Fruit fly (Drosophila melanogaster) whole organism, prepupa: ENCODE results near the gene CG9328.

Experiments used
- Blimp-1 ChIP-seq: fragments of 200-800 bp; sonication (Bioruptor generic); optimal IDR thresholded peaks from 3 replicates; lab custom pipeline; 2017; ENCODE audit warnings: missing biosample characterization, missing genetic modification characterization, mild to moderate bottlenecking, moderate library complexity, missing genetic modification reagents
- CG10631 ChIP-seq: fragments of 200-800 bp; sonication (Bioruptor generic); optimal IDR thresholded peaks from 2 replicates; lab custom pipeline; 2016; ENCODE audit warnings: missing biosample characterization, missing genetic modification characterization
- CG10669 ChIP-seq: fragments of 200-800 bp; sonication (Bioruptor generic); optimal IDR thresholded peaks from 3 replicates; lab custom pipeline; 2018; ENCODE audit warnings: missing biosample characterization, mild to moderate bottlenecking, missing genetic modification characterization, moderate library complexity
- CG11294 ChIP-seq: fragments of 200-800 bp; sonication (Bioruptor generic); IDR thresholded peaks from 2 replicates; pipeline ENCODE4 v1.3.6; 2022; ENCODE audit warnings: missing biosample characterization, missing genetic modification characterization
- CG11762 ChIP-seq: fragments of 200-800 bp; sonication (Bioruptor generic); optimal IDR thresholded peaks from 3 replicates; lab custom pipeline; 2016; ENCODE audit warnings: missing biosample characterization, missing genetic modification characterization; ENCODE audit not compliant: insufficient read depth
- CG1621 ChIP-seq: fragments of 200-800 bp; sonication (Bioruptor generic); optimal IDR thresholded peaks from 3 replicates; lab custom pipeline; 2018; ENCODE audit warnings: missing biosample characterization, mild to moderate bottlenecking, missing genetic modification characterization
- CG16779 ChIP-seq: fragments of 200-800 bp; sonication (Bioruptor generic); optimal IDR thresholded peaks from 3 replicates; lab custom pipeline; 2017; ENCODE audit warnings: missing biosample characterization, mild to moderate bottlenecking, missing genetic modification characterization
- CG3032 ChIP-seq: fragments of 200-800 bp; optimal IDR thresholded peaks from 2 replicates; lab custom pipeline; 2019; ENCODE audit warnings: missing biosample characterization, mild to moderate bottlenecking, missing genetic modification characterization, moderate library complexity
- CG31627 ChIP-seq: fragments of 200-800 bp; sonication (Bioruptor generic); optimal IDR thresholded peaks from 3 replicates; lab custom pipeline; 2016; ENCODE audit warnings: missing biosample characterization, missing genetic modification characterization
- CG32006 ChIP-seq: fragments of 200-800 bp; sonication (Bioruptor generic); optimal IDR thresholded peaks from 3 replicates; lab custom pipeline; 2017; ENCODE audit warnings: missing biosample characterization, mild to moderate bottlenecking, missing genetic modification characterization
- CG34406 ChIP-seq: fragments of 200-800 bp; sonication (Bioruptor generic); optimal IDR thresholded peaks from 3 replicates; lab custom pipeline; 2016; ENCODE audit warnings: missing biosample characterization, missing genetic modification characterization
- CG3919 ChIP-seq: fragments of 200-800 bp; sonication (Bioruptor generic); optimal IDR thresholded peaks from 3 replicates; lab custom pipeline; 2016; ENCODE audit warnings: missing biosample characterization, missing genetic modification characterization
- CG4318 ChIP-seq: fragments of 200-800 bp; sonication (Bioruptor generic); optimal IDR thresholded peaks from 3 replicates; lab custom pipeline; 2017; ENCODE audit warnings: missing biosample characterization, mild to moderate bottlenecking, missing genetic modification characterization
- CG6163 ChIP-seq: fragments of 200-800 bp; sonication (Bioruptor generic); IDR thresholded peaks from 3 replicates; pipeline ENCODE4 v1.3.6; 2022; ENCODE audit warnings: missing biosample characterization, missing genetic modification characterization
- CG6276 ChIP-seq: fragments of 200-800 bp; sonication (Bioruptor generic); optimal IDR thresholded peaks from 2 replicates; lab custom pipeline; 2017; ENCODE audit warnings: missing biosample characterization, mild to moderate bottlenecking, missing genetic modification characterization
- CG6792 ChIP-seq: fragments of 200-800 bp; sonication (Bioruptor generic); optimal IDR thresholded peaks from 3 replicates; lab custom pipeline; 2016; ENCODE audit warnings: missing biosample characterization, missing genetic modification characterization
- CG7368 ChIP-seq: fragments of 200-800 bp; sonication (Bioruptor generic); optimal IDR thresholded peaks from 3 replicates; lab custom pipeline; 2016; ENCODE audit warnings: missing biosample characterization, missing genetic modification characterization
- CG8319 ChIP-seq: fragments of 200-800 bp; sonication (Bioruptor generic); optimal IDR thresholded peaks from 3 replicates; lab custom pipeline; 2016; ENCODE audit warnings: missing biosample characterization, missing genetic modification characterization
- CG8632 ChIP-seq: fragments of 200-800 bp; sonication (Bioruptor generic); optimal IDR thresholded peaks from 3 replicates; lab custom pipeline; 2016; ENCODE audit warnings: missing biosample characterization, missing genetic modification characterization
- Eip75B ChIP-seq: fragments of 200-800 bp; sonication (Bioruptor generic); optimal IDR thresholded peaks from 3 replicates; lab custom pipeline; 2016; ENCODE audit warnings: missing biosample characterization, missing genetic modification characterization
- Eip78C ChIP-seq: fragments of 200-800 bp; sonication (Bioruptor generic); peaks from one replicate; lab custom pipeline; 2016; ENCODE audit warnings: missing biosample characterization, missing genetic modification characterization
- Eip93F ChIP-seq: fragments of 200-800 bp; sonication (Bioruptor generic); optimal IDR thresholded peaks from 2 replicates; lab custom pipeline; 2016; ENCODE audit warnings: missing biosample characterization, mild to moderate bottlenecking, missing genetic modification characterization
- Ets21C ChIP-seq: fragments of 200-800 bp; sonication (Bioruptor generic); optimal IDR thresholded peaks from 3 replicates; lab custom pipeline; 2016; ENCODE audit warnings: missing biosample characterization, missing genetic modification characterization
- Gug ChIP-seq: fragments of 200-800 bp; sonication (Bioruptor generic); IDR thresholded peaks from 2 replicates; pipeline ENCODE4 v1.3.6; 2022; ENCODE audit warnings: missing biosample characterization, missing genetic modification characterization
- Hr38 ChIP-seq: sonication (Bioruptor generic); optimal IDR thresholded peaks from 2 replicates; lab custom pipeline; 2016; ENCODE audit warnings: missing biosample characterization, missing genetic modification characterization
- Hr4 ChIP-seq: fragments of 200-800 bp; sonication (Bioruptor generic); optimal IDR thresholded peaks from 3 replicates; lab custom pipeline; 2016; ENCODE audit warnings: missing biosample characterization, missing genetic modification characterization
- Lpt ChIP-seq: fragments of 200-800 bp; sonication (Bioruptor generic); optimal IDR thresholded peaks from 3 replicates; lab custom pipeline; 2016; ENCODE audit warnings: missing biosample characterization, missing genetic modification characterization
- Met ChIP-seq: fragments of 200-800 bp; sonication (Bioruptor generic); optimal IDR thresholded peaks from 3 replicates; lab custom pipeline; 2016; ENCODE audit warnings: missing biosample characterization, missing genetic modification characterization
- OdsH ChIP-seq: fragments of 200-800 bp; sonication (Bioruptor generic); optimal IDR thresholded peaks from 3 replicates; lab custom pipeline; 2016; ENCODE audit warnings: missing biosample characterization, missing genetic modification characterization
- Sox15 ChIP-seq: fragments of 200-800 bp; sonication (Bioruptor generic); optimal IDR thresholded peaks from 3 replicates; lab custom pipeline; 2016; ENCODE audit warnings: missing biosample characterization, missing genetic modification characterization
- achi ChIP-seq: fragments of 200-800 bp; sonication (Bioruptor generic); optimal IDR thresholded peaks from 3 replicates; lab custom pipeline; 2016; ENCODE audit warnings: missing biosample characterization, missing genetic modification characterization
- acj6 ChIP-seq: fragments of 200-800 bp; sonication (Bioruptor generic); optimal IDR thresholded peaks from 3 replicates; lab custom pipeline; 2016; ENCODE audit warnings: missing biosample characterization, missing genetic modification characterization
- cyc ChIP-seq: fragments of 200-800 bp; sonication (Bioruptor generic); optimal IDR thresholded peaks from 3 replicates; lab custom pipeline; 2016; ENCODE audit warnings: missing biosample characterization, missing genetic modification characterization
- dac ChIP-seq: fragments of 200-800 bp; sonication (Bioruptor generic); optimal IDR thresholded peaks from 2 replicates; lab custom pipeline; 2017; ENCODE audit warnings: missing biosample characterization, mild to moderate bottlenecking, missing genetic modification characterization
- dsx ChIP-seq: fragments of 200-800 bp; optimal IDR thresholded peaks from 3 replicates; lab custom pipeline; 2019; ENCODE audit warnings: missing biosample characterization, mild to moderate bottlenecking, missing genetic modification characterization, moderate library complexity; ENCODE audit not compliant: poor library complexity, severe bottlenecking
- eg ChIP-seq: fragments of 200-800 bp; sonication (Bioruptor generic); IDR thresholded peaks from 3 replicates; pipeline ENCODE4 v1.3.6; 2022; ENCODE audit warnings: missing biosample characterization, missing genetic modification characterization
- fd85E ChIP-seq: fragments of 200-800 bp; sonication (Bioruptor generic); optimal IDR thresholded peaks from 3 replicates; lab custom pipeline; 2016; ENCODE audit warnings: missing biosample characterization, missing genetic modification characterization
- fkh ChIP-seq: fragments of 200-800 bp; sonication (Bioruptor generic); optimal IDR thresholded peaks from 3 replicates; lab custom pipeline; 2017; ENCODE audit warnings: missing biosample characterization, mild to moderate bottlenecking, missing genetic modification characterization, moderate library complexity
- lz ChIP-seq: fragments of 200-800 bp; sonication (Bioruptor generic); optimal IDR thresholded peaks from 3 replicates; lab custom pipeline; 2016; ENCODE audit warnings: missing biosample characterization, missing genetic modification characterization
- net ChIP-seq: fragments of 200-800 bp; sonication (Bioruptor generic); optimal IDR thresholded peaks from 3 replicates; lab custom pipeline; 2016; ENCODE audit warnings: missing biosample characterization, missing genetic modification characterization
- pdm3 ChIP-seq: fragments of 200-800 bp; sonication (Bioruptor generic); optimal IDR thresholded peaks from 3 replicates; lab custom pipeline; 2016; ENCODE audit warnings: missing biosample characterization, missing genetic modification characterization
- salr ChIP-seq, 2 experiments: fragments of 200-800 bp; sonication (Bioruptor generic); optimal IDR thresholded peaks; 3 replicates each; lab custom pipeline; 2016 to 2018; ENCODE audit warnings: missing biosample characterization in 2 of 2, missing genetic modification characterization in 2 of 2, mild to moderate bottlenecking in 1 of 2
- ss ChIP-seq, 2 experiments: fragments of 200-800 bp; sonication (Bioruptor generic); optimal IDR thresholded peaks; 2 replicates in 1 of 2; 3 replicates in 1 of 2; lab custom pipeline; 2017 to 2018; ENCODE audit warnings: mild to moderate bottlenecking in 2 of 2, missing biosample characterization in 2 of 2, missing genetic modification characterization in 2 of 2, moderate library complexity in 1 of 2
- svp ChIP-seq: fragments of 200-800 bp; sonication (Bioruptor generic); peaks from one replicate; lab custom pipeline; 2016; ENCODE audit warnings: missing biosample characterization, missing genetic modification characterization
- topi ChIP-seq: fragments of 200-800 bp; sonication (Bioruptor generic); optimal IDR thresholded peaks from 3 replicates; lab custom pipeline; 2016; ENCODE audit warnings: missing biosample characterization, missing genetic modification characterization
- vri ChIP-seq: fragments of 200-800 bp; sonication (Bioruptor generic); optimal IDR thresholded peaks from 3 replicates; lab custom pipeline; 2016; ENCODE audit warnings: missing biosample characterization, mild to moderate bottlenecking, missing genetic modification characterization

The CG9328 gene

dm6 chr2L:20752160-20752559 is 45.4 kb upstream of the CG9328 start, which contains the start of the genes Amacr and Ns4 (continued):
- TF ChIP-seq CG6276: peak; percentile 70
- TF ChIP-seq CG6792 (GFP tag; lab: Kevin White, UChicago): peak; percentile 50
- TF ChIP-seq CG32006: peak; percentile 76

- TF ChIP-seq ss (GFP tag; optimal IDR thresholded peaks at IDR 0.05; lab: Kevin White, UChicago) (no peak), CG3032 (tag; lab: Kevin White, UChicago) (no peak), CG11762 (GFP tag; lab: Kevin White, UChicago) (no peak), Met (GFP tag; lab: Kevin White, UChicago) (no peak), acj6 (GFP tag; lab: Kevin White, UChicago) (peak; percentile 10), Eip93F (GFP tag; lab: Kevin White, UChicago) (peak; percentile 58), Eip78C (peak; percentile 38), Gug (GFP tag; lab: Robert Waterston, UW) (no peak), cyc (GFP tag; lab: Kevin White, UChicago) (no peak), CG3919 (no peak), CG16779 (tag; lab: Kevin White, UChicago) (no peak), topi (no peak)
- TF ChIP-seq, all 60 proteins: peak for 3
Measured at dm6 chr2L:20757808-20758187, 39.7 kb upstream of the CG9328 start, which contains the start of the genes Rhau and dia. Gene Rhau, minus strand, starts transcription at chr2L:20757985. Gene dia, plus strand, starts transcription at chr2L:20758144.

DNA sequence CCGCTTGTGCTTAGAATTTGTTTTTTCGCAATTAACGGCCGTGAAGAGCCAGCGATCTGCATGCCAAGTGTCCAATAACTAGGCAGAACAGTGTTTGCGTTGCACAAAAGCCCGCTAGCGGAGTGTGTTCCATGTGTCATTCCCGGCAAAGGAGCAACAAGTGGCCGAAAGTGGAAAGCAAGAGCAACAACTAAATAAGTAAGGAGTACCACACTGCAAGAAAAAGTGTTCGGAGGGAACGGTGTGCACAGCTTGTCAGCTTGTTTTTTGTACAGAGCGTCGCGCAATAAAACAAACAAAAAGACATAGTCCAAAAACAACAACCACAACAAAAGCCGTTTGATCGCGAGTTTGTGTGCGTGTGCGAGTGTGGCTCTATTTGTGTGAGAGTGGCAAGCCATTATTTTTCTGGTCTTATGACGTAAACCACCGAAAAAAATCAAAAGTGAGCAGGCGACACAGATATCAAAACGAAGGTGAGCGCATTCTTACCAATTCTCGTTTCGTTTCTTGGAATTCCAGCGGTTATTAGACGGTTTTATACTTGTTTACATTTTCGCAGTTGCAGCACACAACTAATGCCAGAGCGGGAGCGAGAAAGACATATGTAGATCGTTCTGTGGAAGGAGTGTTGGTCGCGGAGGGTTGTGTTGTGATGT is 39.2 kb upstream of the CG9328 start:
- TF ChIP-seq CG34406 (GFP tag; lab: Kevin White, UChicago) (no peak), pdm3 (GFP tag; lab: Kevin White, UChicago) (no peak), Gug (GFP tag; lab: Robert Waterston, UW) (no peak), Eip93F (GFP tag; lab: Kevin White, UChicago) (no peak), CG8632 (GFP tag; lab: Kevin White, UChicago) (no peak), net (GFP tag; lab: Kevin White, UChicago) (peak; percentile 9), Eip78C (peak; percentile 57), CG32006 (peak; percentile 38), CG6792 (GFP tag; lab: Kevin White, UChicago) (no peak), CG10669 (GFP tag; lab: Kevin White, UChicago) (no peak), CG11762 (GFP tag; lab: Kevin White, UChicago) (no peak), dac (peak; percentile 30), dsx (GFP tag; lab: Kevin White, UChicago) (no peak), vri (peak; percentile 36), Met (GFP tag; lab: Kevin White, UChicago) (no peak), CG6163 (GFP tag; lab: Robert Waterston, UW) (peak; percentile 28; the same call in 1 of the 3 replicates), CG8319 (GFP tag; lab: Kevin White, UChicago) (no peak), CG11294 (0 out of 2 replicates have a peak, but pooled peaks have one; percentile 28), Lpt (GFP tag; lab: Kevin White, UChicago) (no peak), Hr38 (GFP tag; lab: Kevin White, UChicago) (no peak), Ets21C (no peak), lz (GFP tag; lab: Kevin White, UChicago) (peak; percentile 17), CG4318 (GFP tag; lab: Kevin White, UChicago) (no peak), cyc (GFP tag; lab: Kevin White, UChicago) (no peak), Sox15 (GFP tag; lab: Kevin White, UChicago) (no peak), achi (GFP tag; lab: Kevin White, UChicago) (no peak), CG3919 (peak; percentile 28), topi (peak; percentile 20), salr (GFP tag; optimal IDR thresholded peaks at IDR 0.05; lab: Kevin White, UChicago) (no peak), svp (no peak), OdsH (GFP tag; lab: Kevin White, UChicago) (no peak), Hr4 (no peak), Eip75B (GFP tag; lab: Kevin White, UChicago) (peak; percentile 3), Blimp-1 (no peak), eg (peak; percentile 84), fd85E (GFP tag; lab: Kevin White, UChicago) (no peak), CG10631 (GFP tag; lab: Kevin White, UChicago) (no peak), CG1621 (no peak), CG7368 (GFP tag; lab: Kevin White, UChicago) (no peak), fkh (GFP tag; lab: Kevin White, UChicago) (peak; percentile 69), CG31627 (GFP tag; lab: Kevin White, UChicago) (no peak)
